Worm (Caenorhabditis elegans): Measurements from ENCODE around the gene F25H9.6.

Gene F25H9.6

ce11 chrV:13472062-13472461 lies 3.9 kb upstream of the F25H9.6 start (continued):
- TF ChIP-seq mcd-1 (GFP tag; IDR thresholded peaks at IDR 0.05) = no peak

- TF ChIP-seq ceh-27 (GFP tag; optimal IDR thresholded peaks at IDR 0.05) (peak; percentile 4), F37B4.10 (GFP tag; IDR thresholded peaks at IDR 0.05) (no peak)
These were observed 4.0 kb downstream of the F25H9.6 start for ce11 chrV:13464123-13464522.

- peak; percentile 45 for TF ChIP-seq nhr-90 (tag; optimal IDR thresholded peaks at IDR 0.05)
- no peak for TF ChIP-seq C17E4.6 (GFP tag; IDR thresholded peaks at IDR 0.05)
- no peak for TF ChIP-seq chd-7 (tag; optimal IDR thresholded peaks at IDR 0.05)
- peak; percentile 34; the same call in 1 of the 2 replicates for TF ChIP-seq K11D2.4 (GFP tag; IDR thresholded peaks at IDR 0.05)
- peak; percentile 93 for TF ChIP-seq hmg-1.2 (GFP tag; IDR thresholded peaks at IDR 0.05)
- no peak for TF ChIP-seq B0035.1 (tag; optimal IDR thresholded peaks at IDR 0.05)
- no peak for TF ChIP-seq snpc-4 (GFP tag; optimal IDR thresholded peaks at IDR 0.05)
- peak in 2 of 4 experiments; percentile 45 to 59 for TF ChIP-seq snpc-4 (tag; optimal IDR thresholded peaks at IDR 0.05)
- TF ChIP-seq madf-10 (tag; optimal IDR thresholded peaks at IDR 0.05) = peak; percentile 74
- no peak for TF ChIP-seq unc-130 (GFP tag; optimal IDR thresholded peaks at IDR 0.05)
- peak; percentile 54 for TF ChIP-seq ZK185.1 (tag; optimal IDR thresholded peaks at IDR 0.05; ENCODE audit: poor library complexity, severe bottlenecking)
- peak; percentile 58; the same call in 1 of the 2 replicates for TF ChIP-seq pbrm-1 (GFP tag; IDR thresholded peaks at IDR 0.05)
- peak; percentile 78; the same call in 1 of the 2 replicates for TF ChIP-seq B0336.3 (GFP tag; IDR thresholded peaks at IDR 0.05)
- TF ChIP-seq attf-3 (GFP tag; conservative IDR thresholded peaks at IDR 0.05) = 0 out of 2 replicates have a peak, but pooled peaks have one; percentile 34
- TF ChIP-seq ceh-27 (GFP tag; optimal IDR thresholded peaks at IDR 0.05) = peak; percentile 21
- 0 out of 2 replicates have a peak, but pooled peaks have one; percentile 36 for TF ChIP-seq rcor-1 (GFP tag; IDR thresholded peaks at IDR 0.05)
- no peak for TF ChIP-seq zim-3 (tag; optimal IDR thresholded peaks at IDR 0.05)
- no peak for TF ChIP-seq athp-1 (tag; optimal IDR thresholded peaks at IDR 0.05)
- peak; percentile 84; the same call in 1 of the 2 replicates for TF ChIP-seq dox-1 (GFP tag; IDR thresholded peaks at IDR 0.05)
- no peak for TF ChIP-seq madf-6 (GFP tag; IDR thresholded peaks at IDR 0.05)
- TF ChIP-seq cebp-1 (GFP tag; IDR thresholded peaks at IDR 0.05) = peak; percentile 99
- peak; percentile 100 for TF ChIP-seq cebp-1 (tag; optimal IDR thresholded peaks at IDR 0.05)
- no peak for TF ChIP-seq ceh-79 (tag; optimal IDR thresholded peaks at IDR 0.05)
- peak; percentile 54 for TF ChIP-seq unc-62 (GFP tag; optimal IDR thresholded peaks at IDR 0.05)
- TF ChIP-seq attf-5 (GFP tag; optimal IDR thresholded peaks at IDR 0.05) = peak; percentile 93
- TF ChIP-seq hrde-1 (tag; optimal IDR thresholded peaks at IDR 0.05; ENCODE audit: borderline replicate concordance) = no peak
- TF ChIP-seq egl-44 (GFP tag; IDR thresholded peaks at IDR 0.05) = peak; percentile 68; the same call in 1 of the 2 replicates
- no peak for TF ChIP-seq F49E8.2 (tag; optimal IDR thresholded peaks at IDR 0.05; ENCODE audit: insufficient read depth)
- peak; percentile 94 for TF ChIP-seq nhr-80 (tag; optimal IDR thresholded peaks at IDR 0.05)
- TF ChIP-seq ztf-18 (tag; optimal IDR thresholded peaks at IDR 0.05) = peak; percentile 39
- no peak for TF ChIP-seq F33H1.4 (GFP tag; IDR thresholded peaks at IDR 0.05)
- peak; percentile 34 for TF ChIP-seq pha-4 (tag; optimal IDR thresholded peaks at IDR 0.05)
- TF ChIP-seq hmg-20 (GFP tag; IDR thresholded peaks at IDR 0.05) = no peak
- peak; percentile 74; the same call in 1 of the 2 replicates for TF ChIP-seq nfyb-1 (GFP tag; IDR thresholded peaks at IDR 0.05)
- no peak for TF ChIP-seq cebp-2 (GFP tag; IDR thresholded peaks at IDR 0.05)
- no peak for TF ChIP-seq lir-1 (GFP tag; conservative IDR thresholded peaks at IDR 0.05)
- peak; percentile 40 to 79 for TF ChIP-seq let-607 (tag; optimal IDR thresholded peaks at IDR 0.05)
- peak; percentile 51; the same call in 1 of the 2 replicates for TF ChIP-seq C06A6.2 (GFP tag; conservative IDR thresholded peaks at IDR 0.05)
- TF ChIP-seq atf-7 (tag; optimal IDR thresholded peaks at IDR 0.05) = peak; percentile 84
- TF ChIP-seq lin-40 (tag; optimal IDR thresholded peaks at IDR 0.05) = peak; percentile 69
- TF ChIP-seq ets-4 (GFP tag; optimal IDR thresholded peaks at IDR 0.05) = no peak
These were observed 5.2 kb downstream of the F25H9.6 start, which contains the start of gene frm-10 for ce11 chrV:13462974-13463373. Gene frm-10 (plus strand): TSS chrV:13463207.
